Fruit fly (Drosophila melanogaster) whole organism, embryonic: ENCODE data around the gene CG7272.

Experiments used
- ATbp ChIP-seq: fragments of 200-800 bp; sonication (Bioruptor generic); optimal IDR thresholded peaks from 2 replicates; lab custom pipeline; 2017; ENCODE audit warnings: missing biosample characterization, mild to moderate bottlenecking, missing genetic modification characterization, missing genetic modification reagents
- Antp ChIP-seq: fragments of 200-800 bp; sonication (Bioruptor generic); optimal IDR thresholded peaks from 3 replicates; lab custom pipeline; 2016; ENCODE audit warnings: missing biosample characterization, missing genetic modification characterization
- Asciz ChIP-seq: fragments of 200-800 bp; sonication (Bioruptor generic); optimal IDR thresholded peaks from 2 replicates; lab custom pipeline; 2017; ENCODE audit warnings: missing biosample characterization, mild to moderate bottlenecking, missing genetic modification characterization, missing genetic modification reagents
- CG1024 ChIP-seq: fragments of 200-800 bp; sonication (Bioruptor generic); IDR thresholded peaks from 2 replicates; pipeline ENCODE4 v1.3.6; 2022; ENCODE audit warnings: missing biosample characterization, missing genetic modification characterization
- CG10431 ChIP-seq: fragments of 200-800 bp; sonication (Bioruptor generic); optimal IDR thresholded peaks from 3 replicates; lab custom pipeline; 2018; ENCODE audit warnings: missing biosample characterization, mild to moderate bottlenecking, missing genetic modification characterization
- CG14710 ChIP-seq: fragments of 200-800 bp; sonication (Bioruptor generic); optimal IDR thresholded peaks from 3 replicates; lab custom pipeline; 2019; ENCODE audit warnings: missing biosample characterization, mild to moderate bottlenecking, missing genetic modification characterization, moderate library complexity
- CG15011 ChIP-seq: fragments of 200-800 bp; sonication (Bioruptor generic); optimal IDR thresholded peaks from 3 replicates; lab custom pipeline; 2018; ENCODE audit warnings: missing biosample characterization, mild to moderate bottlenecking, missing genetic modification characterization
- CG15601 ChIP-seq: fragments of 200-800 bp; sonication (Bioruptor generic); optimal IDR thresholded peaks from 3 replicates; lab custom pipeline; 2019; ENCODE audit warnings: missing biosample characterization, mild to moderate bottlenecking, missing genetic modification characterization, moderate library complexity
- CG17186 ChIP-seq: fragments of 200-800 bp; sonication (Bioruptor generic); optimal IDR thresholded peaks from 3 replicates; lab custom pipeline; 2017; ENCODE audit warnings: missing biosample characterization, missing genetic modification reagents, missing genetic modification characterization
- CG17361 ChIP-seq: fragments of 200-800 bp; sonication (Bioruptor generic); IDR thresholded peaks from 3 replicates; pipeline ENCODE4 v1.3.6; 2022; ENCODE audit warnings: missing biosample characterization, missing genetic modification characterization
- CG2678 ChIP-seq: fragments of 200-800 bp; sonication (Bioruptor generic); optimal IDR thresholded peaks from 3 replicates; lab custom pipeline; 2019; ENCODE audit warnings: missing biosample characterization, mild to moderate bottlenecking, missing genetic modification characterization, moderate library complexity
- CG3065 ChIP-seq: fragments of 200-800 bp; sonication (Bioruptor generic); optimal IDR thresholded peaks from 2 replicates; lab custom pipeline; 2016; ENCODE audit warnings: missing biosample characterization, missing genetic modification characterization
- CG3163 ChIP-seq: fragments of 200-800 bp; sonication (Bioruptor generic); optimal IDR thresholded peaks from 3 replicates; lab custom pipeline; 2016; ENCODE audit warnings: missing biosample characterization, missing genetic modification characterization
- CG4707 ChIP-seq: fragments of 200-800 bp; sonication (Bioruptor generic); optimal IDR thresholded peaks from 2 replicates; lab custom pipeline; 2018; ENCODE audit warnings: missing biosample characterization, mild to moderate bottlenecking, missing genetic modification characterization, moderate library complexity
- CTCF ChIP-seq: fragments of 200-800 bp; sonication (Bioruptor generic); optimal IDR thresholded peaks from 2 replicates; lab custom pipeline; 2017; ENCODE audit warnings: missing biosample characterization, mild to moderate bottlenecking, missing genetic modification characterization, moderate library complexity
- Dbx ChIP-seq: fragments of 200-800 bp; sonication (Bioruptor generic); IDR thresholded peaks from 3 replicates; pipeline ENCODE4 v1.3.6; 2022; ENCODE audit warnings: missing biosample characterization, missing genetic modification characterization
- Fer2 ChIP-seq: fragments of 200-800 bp; sonication (Bioruptor generic); optimal IDR thresholded peaks from 2 replicates; lab custom pipeline; 2018; ENCODE audit warnings: missing biosample characterization, mild to moderate bottlenecking, missing genetic modification characterization, moderate library complexity
- Hmr ChIP-seq: fragments of 200-800 bp; sonication (Bioruptor generic); optimal IDR thresholded peaks from 3 replicates; lab custom pipeline; 2017; ENCODE audit warnings: mild to moderate bottlenecking, missing biosample characterization, missing genetic modification reagents, missing genetic modification characterization
- Myb ChIP-seq: fragments of 200-800 bp; sonication (Bioruptor generic); optimal IDR thresholded peaks from 2 replicates; lab custom pipeline; 2016; ENCODE audit warnings: missing biosample characterization, missing genetic modification characterization
- Pdp1 ChIP-seq, 2 experiments: fragments of 200-800 bp; sonication (Bioruptor generic); optimal IDR thresholded peaks; 3 replicates each; lab custom pipeline; 2016; ENCODE audit warnings: missing biosample characterization in 2 of 2, missing genetic modification characterization in 2 of 2, mild to moderate bottlenecking in 1 of 2, moderate library complexity in 1 of 2
- Trl ChIP-seq, 3 experiments: fragments of >200 bp in 2 of 3; fragments of 200-800 bp in 1 of 3; sonication (Bioruptor generic) in 1 of 3; optimal IDR thresholded peaks; 2 replicates in 1 of 3; 3 replicates in 2 of 3; lab custom pipeline; 2016 to 2017; ENCODE audit warnings: missing biosample characterization in 1 of 3, missing genetic modification characterization in 1 of 3
- ara ChIP-seq: fragments of 200-800 bp; sonication (Bioruptor generic); IDR thresholded peaks from 2 replicates; pipeline ENCODE4 v1.3.6; 2022; ENCODE audit warnings: missing biosample characterization, missing genetic modification characterization
- ato ChIP-seq: fragments of 200-800 bp; sonication (Bioruptor generic); IDR thresholded peaks from 2 replicates; pipeline ENCODE4 v1.3.6; 2022; ENCODE audit warnings: missing biosample characterization, missing genetic modification characterization; ENCODE audit not compliant: partially characterized antibody
- cg ChIP-seq: fragments of 200-800 bp; sonication (Bioruptor generic); optimal IDR thresholded peaks from 3 replicates; lab custom pipeline; 2019; ENCODE audit warnings: missing biosample characterization, mild to moderate bottlenecking, missing genetic modification characterization, moderate library complexity
- chinmo ChIP-seq: fragments of 200-800 bp; sonication (Bioruptor generic); IDR thresholded peaks from 4 replicates; pipeline ENCODE4 v1.3.6; 2022; ENCODE audit warnings: missing biosample characterization, missing genetic modification characterization; ENCODE audit not compliant: partially characterized antibody
- dysf ChIP-seq: fragments of 200-800 bp; sonication (Bioruptor generic); IDR thresholded peaks from 3 replicates; pipeline ENCODE4 v1.3.6; 2022; ENCODE audit warnings: missing biosample characterization, missing genetic modification characterization
- exex ChIP-seq: fragments of 200-800 bp; sonication (Bioruptor generic); optimal IDR thresholded peaks from 4 replicates; lab custom pipeline; 2018; ENCODE audit warnings: missing biosample characterization, mild to moderate bottlenecking, missing genetic modification characterization, moderate library complexity
- fu2 ChIP-seq: fragments of 200-800 bp; sonication (Bioruptor generic); optimal IDR thresholded peaks from 2 replicates; lab custom pipeline; 2016; ENCODE audit warnings: missing biosample characterization, missing genetic modification characterization
- insv ChIP-seq, 2 experiments: fragments of 200-800 bp; sonication (Bioruptor generic); optimal IDR thresholded peaks; 3 replicates each; lab custom pipeline; 2016 to 2018; ENCODE audit warnings: missing biosample characterization in 2 of 2, missing genetic modification characterization in 2 of 2
- kah ChIP-seq: fragments of 200-800 bp; sonication (Bioruptor generic); optimal IDR thresholded peaks from 2 replicates; lab custom pipeline; 2018; ENCODE audit warnings: missing biosample characterization, mild to moderate bottlenecking, missing genetic modification characterization
- lab ChIP-seq: fragments of 200-800 bp; sonication (Bioruptor generic); optimal IDR thresholded peaks from 3 replicates; lab custom pipeline; 2017; ENCODE audit warnings: missing biosample characterization, missing genetic modification characterization, mild to moderate bottlenecking, moderate library complexity, missing genetic modification reagents
- nerfin-1 ChIP-seq: fragments of 200-800 bp; sonication (Bioruptor generic); optimal IDR thresholded peaks from 3 replicates; lab custom pipeline; 2019; ENCODE audit warnings: missing biosample characterization, mild to moderate bottlenecking, missing genetic modification characterization, moderate library complexity
- sd ChIP-seq: fragments of 200-800 bp; sonication (Bioruptor generic); optimal IDR thresholded peaks from 3 replicates; lab custom pipeline; 2018; ENCODE audit warnings: missing biosample characterization, mild to moderate bottlenecking, missing genetic modification characterization, moderate library complexity
- sqz ChIP-seq: fragments of 200-800 bp; sonication (Bioruptor generic); optimal IDR thresholded peaks from 3 replicates; lab custom pipeline; 2018; ENCODE audit warnings: missing biosample characterization, mild to moderate bottlenecking, missing genetic modification characterization
- sug ChIP-seq: fragments of 200-800 bp; optimal IDR thresholded peaks from 2 replicates; lab custom pipeline; 2019; ENCODE audit warnings: missing biosample characterization, mild to moderate bottlenecking, missing genetic modification characterization, moderate library complexity
- vvl ChIP-seq: fragments of 200-800 bp; sonication (Bioruptor generic); IDR thresholded peaks from 2 replicates; pipeline ENCODE4 v1.3.6; 2022; ENCODE audit warnings: missing biosample characterization, missing genetic modification characterization
- wor ChIP-seq: fragments of 200-800 bp; sonication (Bioruptor generic); IDR thresholded peaks from 2 replicates; pipeline ENCODE4 v1.3.6; 2022; ENCODE audit warnings: missing biosample characterization, missing genetic modification characterization

Gene CG7272

DNA sequence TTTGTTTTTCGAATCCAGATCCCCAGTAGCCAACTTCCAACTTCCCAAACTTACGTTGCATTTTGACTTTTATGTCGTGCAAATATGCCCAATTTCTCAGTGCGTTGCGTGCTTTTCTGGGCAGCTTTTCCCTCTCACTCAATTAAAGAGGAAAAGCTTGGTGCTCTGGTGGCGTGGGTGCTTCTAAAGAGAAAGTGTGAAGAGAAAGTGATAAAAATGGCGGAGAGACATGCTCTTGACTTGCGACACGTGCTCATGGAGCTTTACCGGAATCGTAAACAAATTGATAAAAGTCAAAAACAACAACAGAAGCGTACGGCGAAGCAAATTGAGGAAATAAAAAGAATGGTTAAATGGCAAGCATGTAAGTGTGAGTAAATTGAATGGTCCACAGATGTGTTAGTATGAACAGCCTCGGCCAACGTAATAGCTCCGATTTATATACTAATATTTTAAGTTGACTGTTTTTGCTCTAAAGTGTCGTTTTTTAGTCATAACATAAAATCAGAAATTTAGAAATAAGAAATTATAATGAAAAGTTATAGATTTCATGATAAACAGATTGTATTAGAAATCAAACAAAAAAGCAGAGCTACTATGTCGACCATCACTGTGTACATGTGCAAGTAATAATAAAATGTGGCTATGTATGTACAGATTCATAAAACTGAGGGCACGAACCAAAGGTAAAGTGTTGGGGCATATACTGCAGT, 6.7 kb upstream of the CG7272 start (continued):
- TF ChIP-seq Antp (GFP tag; lab: Kevin White, UChicago) (no peak), insv (GFP tag; optimal IDR thresholded peaks at IDR 0.05; lab: Kevin White, UChicago) (no peak), CG3065 (GFP tag; lab: Kevin White, UChicago) (no peak), Fer2 (tag; lab: Kevin White, UChicago) (no peak), chinmo (GFP tag; lab: Robert Waterston, UW) (0 out of 4 replicates have a peak, but pooled peaks have one; percentile 12)

DNA sequence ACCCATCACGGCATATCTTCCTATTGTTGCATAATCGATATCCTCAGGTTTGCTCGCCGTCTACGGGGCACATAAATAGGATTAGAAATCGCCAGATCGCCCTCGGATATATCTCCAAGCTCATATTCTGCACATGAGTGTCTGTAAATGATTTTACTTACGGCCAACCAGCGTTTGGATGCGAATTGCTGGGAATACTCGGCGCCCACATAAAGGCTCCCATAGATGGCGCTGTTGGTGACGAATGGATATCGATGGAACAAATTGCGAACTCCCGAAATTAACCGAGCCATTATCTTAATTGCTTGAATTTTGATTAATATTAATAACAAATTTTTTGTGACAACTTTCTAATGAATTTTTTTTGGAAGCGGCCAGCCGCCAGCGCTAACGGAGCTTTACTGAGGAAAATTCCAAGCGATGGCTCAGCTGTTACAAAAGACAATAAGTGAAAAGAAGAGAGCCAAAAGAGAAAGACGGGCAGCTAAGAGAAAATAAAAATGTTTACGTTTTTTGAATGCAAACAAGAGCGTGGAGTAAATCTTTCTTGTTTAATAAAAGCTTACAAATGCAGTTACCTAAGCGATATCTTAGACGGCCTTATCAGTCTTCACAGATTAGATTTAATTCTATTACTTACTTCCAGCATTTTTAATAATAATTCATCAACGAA, 6.0 kb upstream of the CG7272 start:
- 0 out of 2 replicates have a peak, but pooled peaks have one; percentile 0 for TF ChIP-seq vvl (GFP tag; lab: Robert Waterston, UW)
- TF ChIP-seq CG17361 (GFP tag; lab: Robert Waterston, UW), result 0 out of 3 replicates have a peak, but pooled peaks have one; percentile 8
- peak; percentile 88 for TF ChIP-seq CTCF (GFP tag; lab: Kevin White, UChicago)
- 0 out of 2 replicates have a peak, but pooled peaks have one; percentile 35 for TF ChIP-seq ato
- no peak for TF ChIP-seq Hmr (GFP tag; lab: Kevin White, UChicago)
- peak; percentile 51 for TF ChIP-seq Asciz (GFP tag; lab: Kevin White, UChicago)
- peak; percentile 86 for TF ChIP-seq CG3163 (GFP tag; lab: Kevin White, UChicago)
- TF ChIP-seq lab (GFP tag; lab: Kevin White, UChicago), result peak; percentile 25
- TF ChIP-seq Myb (GFP tag; lab: Kevin White, UChicago), result no peak
- TF ChIP-seq Pdp1 (GFP tag; optimal IDR thresholded peaks at IDR 0.05; lab: Kevin White, UChicago), result peak in 1 of 2 experiments; percentile 51
- TF ChIP-seq sug (tag; lab: Kevin White, UChicago), result peak; percentile 1
- TF ChIP-seq ATbp (GFP tag; lab: Kevin White, UChicago), result peak; percentile 35
- peak; percentile 20 for TF ChIP-seq CG2678
- peak; percentile 1 for TF ChIP-seq CG4707 (GFP tag; lab: Kevin White, UChicago)
- no peak for TF ChIP-seq fu2 (GFP tag; lab: Kevin White, UChicago)
- TF ChIP-seq sd, result peak; percentile 49
- TF ChIP-seq CG15011 (GFP tag; lab: Kevin White, UChicago), result no peak
- peak; percentile 47; the same call in 1 of the 2 replicates for TF ChIP-seq ara
- TF ChIP-seq CG17186 (GFP tag; lab: Kevin White, UChicago), result no peak
- TF ChIP-seq kah (GFP tag; lab: Kevin White, UChicago), result peak; percentile 3
- peak; percentile 56 to 65 for TF ChIP-seq Trl (optimal IDR thresholded peaks at IDR 0.05; lab: Kevin White, UChicago)
- TF ChIP-seq Trl (GFP tag; optimal IDR thresholded peaks at IDR 0.05; lab: Kevin White, UChicago), result no peak
- TF ChIP-seq exex (tag; lab: Kevin White, UChicago), result peak; percentile 21
- TF ChIP-seq wor (GFP tag; lab: Robert Waterston, UW), result no peak
- peak; percentile 7 for TF ChIP-seq nerfin-1 (tag; lab: Kevin White, UChicago)
- no peak for TF ChIP-seq cg
- TF ChIP-seq CG1024 (GFP tag; lab: Robert Waterston, UW), result 0 out of 2 replicates have a peak, but pooled peaks have one; percentile 7
- TF ChIP-seq sqz (GFP tag; lab: Kevin White, UChicago), result peak; percentile 38
- TF ChIP-seq CG15601 (tag; lab: Kevin White, UChicago), result peak; percentile 20
- TF ChIP-seq dysf (GFP tag; lab: Robert Waterston, UW), result no peak
- TF ChIP-seq CG14710 (tag; lab: Kevin White, UChicago), result no peak
- TF ChIP-seq CG10431 (GFP tag; lab: Kevin White, UChicago), result peak; percentile 11
- 0 out of 3 replicates have a peak, but pooled peaks have one; percentile 35 for TF ChIP-seq Dbx (GFP tag; lab: Robert Waterston, UW)
